Worm (Caenorhabditis elegans): ENCODE data around the gene F46H5.3.

The F46H5.3 gene

ce11 chrX:7242119-7242518 lies 3.7 kb upstream of the F46H5.3 start (continued):
- TF ChIP-seq zag-1 (tag; optimal IDR thresholded peaks at IDR 0.05) (no peak), ets-5 (GFP tag; IDR thresholded peaks at IDR 0.05) (no peak), C04F5.9 (tag; optimal IDR thresholded peaks at IDR 0.05) (no peak), sup-37 (GFP tag; optimal IDR thresholded peaks at IDR 0.05) (no peak), lin-15B (tag; optimal IDR thresholded peaks at IDR 0.05) (no peak), ces-1 (GFP tag; optimal IDR thresholded peaks at IDR 0.05) (no peak), pag-3 (tag; optimal IDR thresholded peaks at IDR 0.05; ENCODE audit: borderline replicate concordance, insufficient read depth) (no peak), hlh-4 (tag; optimal IDR thresholded peaks at IDR 0.05) (no peak), nhr-84 (tag; optimal IDR thresholded peaks at IDR 0.05) (no peak), elt-2 (tag; optimal IDR thresholded peaks at IDR 0.05) (no peak), unc-86 (tag; optimal IDR thresholded peaks at IDR 0.05) (no peak), snu-23 (GFP tag; optimal IDR thresholded peaks at IDR 0.05) (peak; percentile 46), nhr-20 (tag; optimal IDR thresholded peaks at IDR 0.05) (peak; percentile 63), nhr-28 (tag; optimal IDR thresholded peaks at IDR 0.05) (no peak), jun-1 (tag; optimal IDR thresholded peaks at IDR 0.05) (no peak), nhr-85 (tag) (peak; percentile 91), fkh-10 (GFP tag; optimal IDR thresholded peaks at IDR 0.05) (no peak), lin-35 (GFP tag; optimal IDR thresholded peaks at IDR 0.05) (peak in 1 of 2 experiments; percentile 59), xbp-1 (tag; optimal IDR thresholded peaks at IDR 0.05) (no peak), mdl-1 (tag; optimal IDR thresholded peaks at IDR 0.05) (no peak), nhr-90 (tag; optimal IDR thresholded peaks at IDR 0.05; ENCODE audit: poor library complexity) (peak; percentile 38), unc-30 (tag; optimal IDR thresholded peaks at IDR 0.05) (no peak), ama-1 (optimal IDR thresholded peaks at IDR 0.05) (no peak), dsc-1 (tag; optimal IDR thresholded peaks at IDR 0.05) (no peak), ceh-88 (GFP tag; IDR thresholded peaks at IDR 0.05) (no peak), hlh-17 (GFP tag; optimal IDR thresholded peaks at IDR 0.05; ENCODE audit: borderline replicate concordance) (no peak), egl-13 (tag; optimal IDR thresholded peaks at IDR 0.05) (no peak), alr-1 (tag; optimal IDR thresholded peaks at IDR 0.05; ENCODE audit: borderline replicate concordance) (no peak), mef-2 (tag; optimal IDR thresholded peaks at IDR 0.05) (no peak), Y116A8C.19 (tag; optimal IDR thresholded peaks at IDR 0.05; ENCODE audit: borderline replicate concordance) (no peak), hpl-2 (GFP tag; optimal IDR thresholded peaks at IDR 0.05) (no peak), vab-15 (tag; optimal IDR thresholded peaks at IDR 0.05) (no peak), ztf-11 (tag; optimal IDR thresholded peaks at IDR 0.05) (no peak), nhr-19 (GFP tag; conservative IDR thresholded peaks at IDR 0.05) (peak; percentile 35), pqm-1 (tag; optimal IDR thresholded peaks at IDR 0.05) (no peak), blmp-1 (tag; optimal IDR thresholded peaks at IDR 0.05) (peak; percentile 61), unc-62 (GFP tag; optimal IDR thresholded peaks at IDR 0.05) (no peak)

DNA sequence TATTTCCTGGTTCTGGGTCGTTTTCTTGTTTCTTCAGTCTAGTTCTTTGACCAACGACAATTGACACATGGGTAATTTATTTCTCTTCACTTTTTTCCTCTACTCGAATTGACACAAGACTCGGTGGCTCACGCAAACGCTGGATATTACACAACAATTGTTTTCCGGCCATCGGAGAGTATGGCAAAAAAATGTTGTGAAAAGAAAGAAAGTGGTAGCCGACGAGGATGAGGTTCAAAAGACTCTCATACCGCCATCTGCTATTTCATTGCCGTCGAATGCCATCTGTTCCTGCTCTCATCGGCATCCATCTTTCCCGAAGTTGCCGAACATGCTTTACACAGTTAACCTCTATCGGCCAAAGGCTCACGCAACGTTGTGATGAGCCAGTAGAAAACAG lies 1.7 kb downstream of the F46H5.3 start:
- TF ChIP-seq ama-1 (optimal IDR thresholded peaks at IDR 0.05) = no peak
- no peak; the same call in 1 of the 2 replicates for TF ChIP-seq unc-98 (GFP tag; IDR thresholded peaks at IDR 0.05)
- peak; percentile 60 for TF ChIP-seq unc-130 (tag; optimal IDR thresholded peaks at IDR 0.05)
- TF ChIP-seq nhr-19 (GFP tag; conservative IDR thresholded peaks at IDR 0.05) = peak; percentile 67
- no peak for TF ChIP-seq nhr-76 (tag; optimal IDR thresholded peaks at IDR 0.05)
- peak; percentile 1 for TF ChIP-seq nhr-11 (tag; optimal IDR thresholded peaks at IDR 0.05)
- no peak for TF ChIP-seq ces-1 (GFP tag; optimal IDR thresholded peaks at IDR 0.05)
- TF ChIP-seq mep-1 (tag; optimal IDR thresholded peaks at IDR 0.05) = peak; percentile 62
- TF ChIP-seq egl-27 (tag; optimal IDR thresholded peaks at IDR 0.05) = no peak
- TF ChIP-seq lin-39 (tag; optimal IDR thresholded peaks at IDR 0.05) = peak; percentile 25
- TF ChIP-seq elt-2 (tag; optimal IDR thresholded peaks at IDR 0.05) = no peak
- TF ChIP-seq lsy-2 (tag; optimal IDR thresholded peaks at IDR 0.05) = peak; percentile 38 to 53
- TF ChIP-seq rnt-1 (tag; optimal IDR thresholded peaks at IDR 0.05) = peak; percentile 74
- TF ChIP-seq nhr-47 (tag; optimal IDR thresholded peaks at IDR 0.05) = peak; percentile 14
- TF ChIP-seq ets-5 (GFP tag; IDR thresholded peaks at IDR 0.05) = no peak
- no peak for TF ChIP-seq hpl-2 (GFP tag; optimal IDR thresholded peaks at IDR 0.05)
- TF ChIP-seq nhr-20 (tag; optimal IDR thresholded peaks at IDR 0.05) = peak; percentile 62
- peak; percentile 29 for TF ChIP-seq tbx-2 (tag; optimal IDR thresholded peaks at IDR 0.05)
- TF ChIP-seq snu-23 (GFP tag; optimal IDR thresholded peaks at IDR 0.05) = peak; percentile 62
- peak; percentile 93 for TF ChIP-seq lin-14 (GFP tag; optimal IDR thresholded peaks at IDR 0.05)
- TF ChIP-seq fkh-4 (tag; optimal IDR thresholded peaks at IDR 0.05; ENCODE audit: borderline replicate concordance) = peak; percentile 47
- no peak for TF ChIP-seq hlh-4 (tag; optimal IDR thresholded peaks at IDR 0.05)
- peak in 1 of 2 experiments; percentile 10 for TF ChIP-seq efl-1 (optimal IDR thresholded peaks at IDR 0.05)
- no peak for TF ChIP-seq efl-1 (GFP tag; optimal IDR thresholded peaks at IDR 0.05 in 1 of 2)
- no peak for TF ChIP-seq nhr-77 (tag; optimal IDR thresholded peaks at IDR 0.05)
- peak; percentile 100 for TF ChIP-seq pag-3 (tag; optimal IDR thresholded peaks at IDR 0.05; ENCODE audit: borderline replicate concordance, insufficient read depth)
